Fruit fly (Drosophila melanogaster) whole organism, wandering third instar larva: ENCODE results near the gene djl.

ENCODE experiments used
- Abd-B ChIP-seq: fragments of >200 bp; optimal IDR thresholded peaks from 2 replicates; lab custom pipeline; 2017; ENCODE audit warnings: missing biosample characterization, missing genetic modification characterization
- CG32264 ChIP-seq: fragments of 200-800 bp; sonication (Bioruptor generic); optimal IDR thresholded peaks from 2 replicates; lab custom pipeline; 2016; ENCODE audit warnings: missing biosample characterization, missing genetic modification characterization
- CG9705 ChIP-seq: fragments of 200-800 bp; sonication (Bioruptor generic); optimal IDR thresholded peaks from 2 replicates; lab custom pipeline; 2018; ENCODE audit warnings: missing biosample characterization, mild to moderate bottlenecking, missing genetic modification characterization
- Dfd ChIP-seq: fragments of >200 bp; optimal IDR thresholded peaks from 2 replicates; lab custom pipeline; 2017; ENCODE audit warnings: missing biosample characterization, missing genetic modification characterization
- Dif ChIP-seq: fragments of 200-275, 200-300 bp; sonication (Bioruptor generic); optimal IDR thresholded peaks from 2 replicates; lab custom pipeline; 2018; ENCODE audit warnings: missing biosample characterization, missing genetic modification characterization; ENCODE audit not compliant: partially characterized antibody
- GATAd ChIP-seq: sonication (Bioruptor generic); optimal IDR thresholded peaks from 2 replicates; lab custom pipeline; 2016; ENCODE audit warnings: missing biosample characterization, missing genetic modification characterization
- HLH106 ChIP-seq: fragments of 200-800 bp; optimal IDR thresholded peaks from 3 replicates; lab custom pipeline; 2019; ENCODE audit warnings: missing biosample characterization, mild to moderate bottlenecking, missing genetic modification characterization, moderate library complexity
- Hr83 ChIP-seq: fragments of 200-300 bp; sonication (Bioruptor generic); optimal IDR thresholded peaks from 2 replicates; lab custom pipeline; 2016; ENCODE audit warnings: missing biosample characterization, mild to moderate bottlenecking, missing genetic modification characterization, moderate library complexity; ENCODE audit not compliant: poor library complexity, severe bottlenecking
- Jra ChIP-seq: sonication (Bioruptor generic); optimal IDR thresholded peaks from 2 replicates; lab custom pipeline; 2016; ENCODE audit warnings: missing biosample characterization, missing genetic modification characterization
- Mio ChIP-seq: sonication (Bioruptor generic); optimal IDR thresholded peaks from 2 replicates; lab custom pipeline; 2016; ENCODE audit warnings: missing biosample characterization, missing genetic modification characterization
- Myc ChIP-seq: fragments of >200 bp; optimal IDR thresholded peaks from 2 replicates; lab custom pipeline; 2017
- N ChIP-seq: fragments of >200 bp; optimal IDR thresholded peaks from 2 replicates; lab custom pipeline; 2018; ENCODE audit warnings: missing biosample characterization, missing external identifiers, missing genetic modification characterization
- Rel ChIP-seq, 2 experiments: fragments of 200-800 bp; sonication (Bioruptor generic) in 1 of 2; optimal IDR thresholded peaks; 2 replicates in 1 of 2; 3 replicates in 1 of 2; lab custom pipeline; 2016 to 2019; ENCODE audit warnings: mild to moderate bottlenecking in 2 of 2, missing biosample characterization in 2 of 2, missing genetic modification characterization in 2 of 2, moderate library complexity in 1 of 2
- Sp1 ChIP-seq: fragments of 200-800 bp; sonication (Bioruptor generic); optimal IDR thresholded peaks from 3 replicates; lab custom pipeline; 2019; ENCODE audit warnings: missing biosample characterization, mild to moderate bottlenecking, missing genetic modification characterization, moderate library complexity
- dl ChIP-seq, 2 experiments: fragments of 175-275, 200-275 bp in 1 of 2; fragments of 200-275 bp in 1 of 2; sonication (Bioruptor generic); optimal IDR thresholded peaks; lab custom pipeline; 2018; ENCODE audit warnings: mild to moderate bottlenecking in 2 of 2, missing biosample characterization in 2 of 2, missing genetic modification characterization in 2 of 2, moderate library complexity in 2 of 2; ENCODE audit not compliant: partially characterized antibody in 2 of 2, insufficient read depth in 1 of 2
- dmrt93B ChIP-seq: fragments of 200-800 bp; sonication (Bioruptor generic); optimal IDR thresholded peaks from 2 replicates; lab custom pipeline; 2018; ENCODE audit warnings: missing biosample characterization, mild to moderate bottlenecking, missing genetic modification characterization
- dsf ChIP-seq: sonication (Bioruptor generic); optimal IDR thresholded peaks from 2 replicates; lab custom pipeline; 2016; ENCODE audit warnings: missing biosample characterization, missing genetic modification characterization, borderline replicate concordance
- ey ChIP-seq: fragments of 200-800 bp; sonication (Bioruptor generic); optimal IDR thresholded peaks from 2 replicates; lab custom pipeline; 2016; ENCODE audit warnings: missing biosample characterization, missing genetic modification characterization
- psq ChIP-seq: fragments of 200-800 bp; sonication (Bioruptor generic); optimal IDR thresholded peaks from 3 replicates; lab custom pipeline; 2017; ENCODE audit warnings: missing biosample characterization, mild to moderate bottlenecking, missing genetic modification characterization, moderate library complexity
- rgr ChIP-seq: fragments of 200-800 bp; sonication (Bioruptor generic); optimal IDR thresholded peaks from 3 replicates; lab custom pipeline; 2016; ENCODE audit warnings: missing biosample characterization, mild to moderate bottlenecking, missing genetic modification characterization
- sv ChIP-seq: fragments of 200-800 bp; sonication (Bioruptor generic); optimal IDR thresholded peaks from 3 replicates; lab custom pipeline; 2016; ENCODE audit warnings: missing biosample characterization, missing genetic modification characterization
- tai ChIP-seq: sonication (Bioruptor generic); optimal IDR thresholded peaks from 2 replicates; lab custom pipeline; 2016; ENCODE audit warnings: missing biosample characterization, missing genetic modification characterization
- usp ChIP-seq: fragments of >200 bp; optimal IDR thresholded peaks from 2 replicates; lab custom pipeline; 2017; ENCODE audit warnings: missing biosample characterization, missing genetic modification characterization

The djl gene

dm6 chr3R:7109760-7110303 is 49.3 kb downstream of the djl start:
- TF ChIP-seq GATAd, result no peak
- TF ChIP-seq Myc (lab: Kevin White, UChicago), result no peak
- no peak for TF ChIP-seq CG32264 (GFP tag; lab: Kevin White, UChicago)
- no peak for TF ChIP-seq Sp1
- TF ChIP-seq dl (GFP tag; optimal IDR thresholded peaks at IDR 0.05; lab: Kevin White, UChicago; ENCODE audit: insufficient read depth in 1 of 2, partially characterized antibody in 2 of 2), result peak; percentile 59 to 66
- no peak for TF ChIP-seq CG9705 (GFP tag; lab: Kevin White, UChicago)
- no peak for TF ChIP-seq usp
- peak; percentile 52 for TF ChIP-seq psq (GFP tag; lab: Kevin White, UChicago)
- no peak for TF ChIP-seq Rel (GFP tag; optimal IDR thresholded peaks at IDR 0.05; lab: Kevin White, UChicago)
- TF ChIP-seq Rel (tag; optimal IDR thresholded peaks at IDR 0.05; lab: Kevin White, UChicago), result no peak
- no peak for TF ChIP-seq N (GFP tag; lab: Kevin White, UChicago)
- no peak for TF ChIP-seq rgr (GFP tag; lab: Kevin White, UChicago)
- no peak for TF ChIP-seq HLH106
- peak; percentile 81 for TF ChIP-seq Dif (GFP tag; lab: Kevin White, UChicago)
- TF ChIP-seq Abd-B (GFP tag; lab: Kevin White, UChicago), result no peak
- TF ChIP-seq dsf (GFP tag; lab: Kevin White, UChicago), result no peak

dm6 chr3R:7111206-7111858 is 50.8 kb downstream of the djl start:
- TF ChIP-seq Mio (GFP tag; lab: Kevin White, UChicago) (no peak), Hr83 (GFP tag; lab: Kevin White, UChicago) (no peak), Dfd (no peak), dsf (GFP tag; lab: Kevin White, UChicago) (no peak), Rel (GFP tag; optimal IDR thresholded peaks at IDR 0.05; lab: Kevin White, UChicago) (no peak), Rel (tag; optimal IDR thresholded peaks at IDR 0.05; lab: Kevin White, UChicago) (no peak), psq (GFP tag; lab: Kevin White, UChicago) (no peak), Jra (GFP tag; lab: Kevin White, UChicago) (no peak), HLH106 (no peak), sv (GFP tag; lab: Kevin White, UChicago) (no peak), dmrt93B (no peak), tai (GFP tag; lab: Kevin White, UChicago) (no peak), Abd-B (GFP tag; lab: Kevin White, UChicago) (no peak), ey (GFP tag; lab: Kevin White, UChicago) (no peak), Myc (lab: Kevin White, UChicago) (no peak)
